Worm (Caenorhabditis elegans) whole organism, L4/young adult: ENCODE data around the gene E04D5.5.
A peak's percentile ranks its signal among the peaks of the same experiment; 100 is the strongest.

Experiments
- W03F9.2 ChIP-seq: fragments of 150-350 bp; optimal IDR thresholded peaks from 2 replicates; lab custom pipeline; 2014; ENCODE audit warnings: missing biosample characterization, missing genetic modification characterization
- dao-5 ChIP-seq: sonication (generic microtip); optimal IDR thresholded peaks from 2 replicates; lab custom pipeline; 2016; ENCODE audit warnings: missing genotype, missing genetic modification characterization, moderate library complexity, missing compliant biosample characterization
- him-1 ChIP-seq: sonication (generic microtip); optimal IDR thresholded peaks from 2 replicates; lab custom pipeline; 2016; ENCODE audit warnings: missing genotype, missing genetic modification reagents, missing genetic modification characterization, missing compliant biosample characterization

Gene E04D5.5

DNA sequence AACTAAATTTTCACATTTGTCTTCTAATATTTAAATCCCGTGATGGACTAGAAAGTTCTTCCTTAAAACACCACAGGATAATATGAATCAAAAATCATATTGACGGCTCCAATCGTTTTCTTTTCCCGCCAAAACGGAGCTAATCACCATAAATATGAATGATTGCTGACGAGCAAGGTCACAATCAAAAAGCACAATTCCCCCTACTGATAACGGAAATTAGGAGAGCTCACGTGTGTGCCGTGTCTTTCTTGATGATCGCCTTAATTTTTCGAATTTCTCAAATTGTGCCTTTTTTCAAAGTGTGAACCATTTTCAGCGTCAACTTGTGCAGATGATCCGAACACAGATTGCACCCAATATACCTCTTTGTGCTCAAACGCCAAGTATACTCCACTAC is 32.8 kb downstream of the E04D5.5 start:
- TF ChIP-seq him-1 (tag; lab: Kevin White, UChicago) = no peak
- TF ChIP-seq dao-5 (tag; lab: Kevin White, UChicago) = no peak
- no peak for TF ChIP-seq W03F9.2 (tag; lab: Kevin White, UChicago)

DNA sequence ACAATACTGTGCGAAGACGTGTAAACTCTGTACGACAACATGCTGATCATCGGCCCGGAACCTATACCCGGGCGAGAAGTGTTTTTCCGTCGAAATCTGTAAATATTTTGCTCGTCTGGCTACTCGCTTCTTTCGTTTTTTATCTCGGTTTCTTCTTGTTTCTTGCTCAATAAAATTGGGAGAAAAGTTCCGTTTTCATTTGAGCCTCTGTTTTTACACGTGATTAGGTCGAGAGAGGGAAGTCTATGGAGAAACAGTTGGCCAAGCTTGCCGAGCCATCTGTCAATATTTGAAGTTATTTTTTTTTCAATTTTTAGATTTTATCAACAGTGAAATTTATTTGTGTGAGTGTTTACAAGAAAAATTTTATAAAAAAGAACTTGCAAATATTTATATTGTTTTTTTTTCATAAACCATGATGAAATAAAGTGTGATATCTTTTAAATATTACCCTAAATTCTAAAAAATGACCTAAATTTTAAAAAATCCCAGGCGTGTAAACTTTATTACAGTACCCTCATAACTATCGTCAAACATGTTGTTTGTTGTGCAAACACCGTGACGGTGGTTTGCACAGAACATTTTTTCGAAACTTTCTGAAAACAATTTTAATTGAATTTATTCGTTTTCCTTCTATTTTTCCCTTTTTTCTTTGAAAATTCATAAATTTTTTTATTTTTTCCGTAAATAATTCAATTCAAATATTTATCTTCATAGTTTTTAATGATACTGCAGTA is 34.0 kb downstream of the E04D5.5 start:
- TF ChIP-seq dao-5 (tag; lab: Kevin White, UChicago) (no peak), W03F9.2 (tag; lab: Kevin White, UChicago) (no peak), him-1 (tag; lab: Kevin White, UChicago) (no peak)

DNA sequence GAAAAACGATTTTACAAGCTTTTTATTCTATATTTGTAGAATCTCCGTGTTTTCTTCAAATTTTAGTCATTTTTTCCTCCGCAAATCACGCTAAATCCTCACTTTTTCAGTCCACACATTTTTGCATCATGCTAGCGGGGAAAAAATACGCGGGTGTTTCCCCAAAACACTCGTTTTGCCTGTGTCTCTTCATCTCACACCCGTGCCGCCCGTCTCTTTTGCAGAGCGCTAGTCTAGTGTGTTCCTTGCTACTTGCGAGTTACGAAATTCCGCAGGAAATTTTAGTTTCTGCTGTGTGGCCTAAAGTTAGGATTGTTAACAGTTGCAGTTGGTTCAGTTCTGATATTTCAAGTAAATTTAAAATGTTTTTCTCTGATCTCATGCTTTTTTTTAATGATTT is 34.6 kb downstream of the E04D5.5 start:
- TF ChIP-seq W03F9.2 (tag; lab: Kevin White, UChicago) = no peak
- TF ChIP-seq him-1 (tag; lab: Kevin White, UChicago) = no peak
- no peak for TF ChIP-seq dao-5 (tag; lab: Kevin White, UChicago)

DNA sequence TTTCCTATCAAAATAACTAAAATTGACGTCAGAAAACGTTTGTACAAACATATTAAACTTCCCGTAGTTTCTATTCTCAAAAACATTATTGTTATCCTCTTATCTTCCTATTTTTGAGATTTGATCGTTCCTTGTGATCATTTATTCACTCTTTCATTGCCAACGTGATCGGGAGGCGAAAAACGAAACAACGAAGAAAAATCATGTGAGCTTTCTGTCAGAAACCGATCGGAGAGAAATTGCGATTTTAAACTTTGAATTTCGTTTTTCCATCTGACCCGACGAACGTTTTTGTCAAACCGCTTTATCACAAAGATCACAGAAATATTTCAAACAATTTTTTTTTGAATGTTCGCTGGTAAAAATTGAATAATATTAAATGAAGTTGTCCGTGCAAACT is 35.2 kb downstream of the E04D5.5 start:
- TF ChIP-seq him-1 (tag; lab: Kevin White, UChicago) = no peak
- peak; percentile 13 for TF ChIP-seq W03F9.2 (tag; lab: Kevin White, UChicago)
- no peak for TF ChIP-seq dao-5 (tag; lab: Kevin White, UChicago)

DNA sequence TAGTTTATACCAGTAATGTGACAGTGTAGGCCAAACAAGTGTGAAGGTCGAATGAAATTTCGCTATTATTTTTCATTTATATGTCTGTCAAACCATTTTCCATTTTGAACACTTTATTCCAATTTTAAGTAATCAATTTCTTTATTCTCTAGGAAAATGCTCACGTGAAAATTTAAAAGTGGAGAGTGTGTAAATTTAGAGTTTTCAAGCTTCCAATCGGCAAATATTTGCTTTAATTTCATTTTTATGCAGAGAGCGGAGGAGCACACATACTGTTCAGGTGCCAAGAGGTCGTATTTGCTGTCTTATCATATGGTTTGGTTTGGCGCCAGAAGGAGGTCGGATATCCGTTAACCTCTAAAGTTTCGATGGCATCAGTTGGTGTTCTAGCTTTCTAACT is 35.7 kb downstream of the E04D5.5 start:
- no peak for TF ChIP-seq W03F9.2 (tag; lab: Kevin White, UChicago)
- TF ChIP-seq him-1 (tag; lab: Kevin White, UChicago) = no peak
- no peak for TF ChIP-seq dao-5 (tag; lab: Kevin White, UChicago)

DNA sequence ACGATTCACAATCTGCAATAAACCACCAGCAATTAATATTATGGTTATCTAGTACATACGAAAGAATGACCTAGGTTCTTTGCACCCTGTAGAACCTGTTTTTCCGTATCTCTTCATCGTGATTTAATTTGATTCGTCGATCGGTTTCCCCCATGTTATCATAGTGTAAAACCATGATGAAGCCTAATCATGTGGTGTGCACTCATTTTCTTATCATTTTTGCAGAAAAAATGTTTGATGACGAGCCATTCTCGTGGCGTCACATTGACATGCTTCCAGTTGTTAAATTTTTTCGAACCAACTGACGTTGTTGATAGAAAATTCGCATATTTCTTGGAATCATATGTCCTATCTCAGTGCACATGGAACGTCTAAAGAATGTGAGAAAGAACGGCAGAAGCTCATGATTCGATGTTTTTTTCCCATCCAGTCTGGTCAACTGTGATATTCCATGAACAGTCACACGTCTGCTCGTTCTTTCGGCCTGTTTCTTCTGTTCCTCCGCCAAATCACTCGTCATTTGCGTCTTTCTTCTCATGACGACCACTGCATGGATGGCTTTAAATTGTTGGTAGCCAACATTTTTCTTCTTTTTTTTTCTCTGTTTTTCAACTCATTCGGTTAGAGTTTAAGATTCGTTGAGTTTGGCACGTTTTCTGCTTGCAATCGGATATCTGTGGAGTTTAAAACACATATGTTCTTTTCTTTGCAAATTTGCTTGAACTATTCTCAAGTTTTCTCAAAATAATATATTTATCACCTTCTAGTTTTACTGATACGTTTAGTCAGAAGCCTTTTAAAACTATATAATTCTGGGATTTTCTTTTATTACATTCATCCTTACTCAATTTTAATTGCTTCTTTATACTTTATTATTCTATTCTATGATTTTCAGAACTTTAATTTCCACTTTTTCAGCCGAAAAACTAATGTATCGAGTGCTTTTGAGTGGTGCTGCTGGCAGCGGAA is 36.5 kb downstream of the E04D5.5 start, which contains the start of gene ZK673.2:
ZK673.2 (plus strand) TSS at position 919 of the 969 bp plus-strand sequence.
- no peak for TF ChIP-seq W03F9.2 (tag; lab: Kevin White, UChicago)
- no peak for TF ChIP-seq him-1 (tag; lab: Kevin White, UChicago)
- TF ChIP-seq dao-5 (tag; lab: Kevin White, UChicago) = no peak

DNA sequence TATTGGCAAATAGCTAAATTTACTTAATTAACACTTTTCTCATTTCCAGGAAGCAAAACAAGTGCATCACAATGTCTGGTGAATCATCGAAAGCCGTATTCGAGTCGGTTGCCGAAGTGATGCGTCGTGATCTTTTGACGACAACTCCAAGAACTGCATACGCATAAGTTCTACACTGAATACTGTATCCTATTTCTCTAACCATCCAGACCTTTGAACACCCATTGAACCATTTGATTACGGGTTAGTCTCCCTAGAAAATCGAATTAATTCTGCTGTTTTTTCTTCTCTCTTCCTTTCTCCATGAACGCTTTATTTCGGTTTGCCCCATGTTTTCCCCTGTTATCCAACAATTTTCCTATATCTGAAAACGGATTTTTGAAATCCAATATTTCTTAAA is 38.6 kb downstream of the E04D5.5 start, which contains the start of gene lin-56:
lin-56 (plus strand) TSS at position 301 of the 400 bp plus-strand sequence.
- TF ChIP-seq him-1 (tag; lab: Kevin White, UChicago) = no peak

DNA sequence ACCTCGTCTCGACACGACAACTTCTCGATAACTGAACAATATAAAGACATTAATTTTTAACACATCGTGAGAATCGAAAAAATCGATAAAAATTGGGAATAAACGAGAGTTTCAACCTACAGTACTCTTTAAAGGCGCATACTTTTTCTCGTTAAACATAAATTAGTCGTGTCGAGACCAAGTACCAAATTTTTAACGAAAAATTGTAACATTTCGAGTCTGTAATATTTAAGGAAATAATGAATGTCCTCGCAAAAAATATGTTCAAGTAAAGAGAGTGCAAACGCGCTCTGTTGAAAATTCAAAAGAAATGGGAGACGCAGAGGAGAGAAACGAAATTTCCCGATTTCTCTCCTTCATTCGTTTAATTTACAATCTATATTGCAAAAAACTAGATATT is 39.2 kb downstream of the E04D5.5 start:
- TF ChIP-seq him-1 (tag; lab: Kevin White, UChicago) (no peak), dao-5 (tag; lab: Kevin White, UChicago) (no peak), W03F9.2 (tag; lab: Kevin White, UChicago) (no peak)

DNA sequence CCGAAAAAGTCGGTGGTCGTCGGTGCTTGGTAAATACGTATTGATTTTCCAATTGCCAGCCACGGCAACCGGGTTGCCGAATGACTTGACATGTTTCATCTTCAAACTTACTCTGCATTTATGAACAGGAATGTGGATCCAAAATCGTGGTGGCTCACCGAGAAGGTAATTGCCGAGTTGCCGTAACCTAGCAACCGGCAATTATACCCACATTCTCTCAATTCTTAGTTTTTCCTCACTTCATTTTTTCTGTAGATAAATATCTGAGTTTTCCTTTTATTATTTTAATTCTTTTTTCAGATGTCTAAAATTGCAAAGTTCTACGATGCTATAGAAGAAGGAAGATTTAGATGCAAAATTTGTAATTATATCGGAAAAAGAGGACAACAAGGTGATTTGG is 41.5 kb downstream of the E04D5.5 start, which contains the start of gene ZK673.4:
ZK673.4 (plus strand) TSS at position 301 of the 400 bp plus-strand sequence.
- TF ChIP-seq dao-5 (tag; lab: Kevin White, UChicago) (no peak), him-1 (tag; lab: Kevin White, UChicago) (no peak), W03F9.2 (tag; lab: Kevin White, UChicago) (no peak)

DNA sequence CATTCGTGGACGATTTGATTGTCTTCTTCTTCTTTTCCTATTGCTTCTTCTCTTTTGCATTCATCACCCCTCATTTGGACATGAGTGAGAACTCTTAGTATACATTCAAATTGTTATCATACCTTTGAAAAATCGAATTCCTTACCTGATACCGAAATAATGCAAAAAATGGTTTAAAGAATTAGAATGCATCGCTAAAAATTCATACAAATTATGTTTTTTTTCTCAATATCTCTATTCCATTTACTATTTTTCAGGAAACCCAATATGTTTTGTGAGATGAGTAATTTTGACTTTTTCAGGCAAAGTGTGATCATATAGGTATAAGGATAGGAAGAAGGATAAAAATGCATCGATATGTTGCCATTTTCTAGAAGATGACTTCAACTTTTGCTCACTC is 45.9 kb downstream of the E04D5.5 start, which contains the start of gene ZK673.11:
ZK673.11 (plus strand) TSS at position 301 of the 400 bp plus-strand sequence.
- no peak for TF ChIP-seq him-1 (tag; lab: Kevin White, UChicago)
- no peak for TF ChIP-seq W03F9.2 (tag; lab: Kevin White, UChicago)
- TF ChIP-seq dao-5 (tag; lab: Kevin White, UChicago) = no peak

DNA sequence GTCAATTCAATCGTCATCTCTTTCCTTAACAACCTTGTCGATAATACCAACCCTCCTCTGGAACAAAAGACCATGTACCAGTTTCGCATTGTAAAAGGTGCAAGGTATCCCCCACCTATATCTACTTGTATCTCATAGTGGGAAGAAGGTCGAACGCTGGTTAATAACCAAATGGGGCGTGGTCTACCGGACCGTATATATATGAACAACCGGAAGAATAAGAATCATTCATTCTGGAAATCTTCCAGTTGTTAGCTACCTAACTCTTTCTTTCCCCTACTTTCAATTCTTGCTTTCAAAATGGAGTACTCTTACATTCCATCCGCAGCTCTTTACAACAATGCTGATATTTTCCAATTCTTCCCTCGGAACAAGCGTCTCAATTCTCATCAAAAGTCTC is 50.1 kb downstream of the E04D5.5 start, which contains the start of gene ZK673.5:
ZK673.5 (plus strand) TSS at position 301 of the 400 bp plus-strand sequence.
- TF ChIP-seq him-1 (tag; lab: Kevin White, UChicago) (no peak), dao-5 (tag; lab: Kevin White, UChicago) (no peak), W03F9.2 (tag; lab: Kevin White, UChicago) (no peak)
